Worm (Caenorhabditis elegans) whole organism, late embryonic: ENCODE measurements around the gene eri-1.
A peak's percentile ranks its signal among the peaks of the same experiment; 100 is the strongest.

ENCODE experiments used
- C08G9.2 ChIP-seq: sonication (generic microtip); optimal IDR thresholded peaks from 2 replicates; lab custom pipeline; 2016; ENCODE audit warnings: mild to moderate bottlenecking, missing genetic modification characterization, moderate library complexity, missing compliant biosample characterization
- C38D4.7 ChIP-seq: fragments of 200-800 bp; sonication (Bioruptor generic); optimal IDR thresholded peaks from 2 replicates; lab custom pipeline; 2018; ENCODE audit warnings: mild to moderate bottlenecking, missing genetic modification characterization, moderate library complexity, missing compliant biosample characterization
- F13H6.1 ChIP-seq: sonication (generic microtip); optimal IDR thresholded peaks from 2 replicates; lab custom pipeline; 2016; ENCODE audit warnings: missing genetic modification characterization, missing compliant biosample characterization
- K02D7.2 ChIP-seq: sonication (generic microtip); optimal IDR thresholded peaks from 2 replicates; lab custom pipeline; 2017; ENCODE audit warnings: mild to moderate bottlenecking, missing genetic modification characterization, missing compliant biosample characterization
- K09A11.1 ChIP-seq: sonication (generic microtip); optimal IDR thresholded peaks from 2 replicates; lab custom pipeline; 2017; ENCODE audit warnings: antibody characterized with exemption, mild to moderate bottlenecking, missing genetic modification characterization, missing compliant biosample characterization; ENCODE audit not compliant: insufficient read depth
- T23F11.4 ChIP-seq: fragments of 200-800 bp; sonication (Bioruptor generic); optimal IDR thresholded peaks from 2 replicates; lab custom pipeline; 2018; ENCODE audit warnings: mild to moderate bottlenecking, missing genetic modification characterization, missing compliant biosample characterization
- Y22D7AL.16 ChIP-seq: sonication (generic microtip); optimal IDR thresholded peaks from 2 replicates; lab custom pipeline; 2016; ENCODE audit warnings: missing genetic modification characterization, missing compliant biosample characterization
- ahr-1 ChIP-seq: sonication (generic microtip); optimal IDR thresholded peaks from 2 replicates; lab custom pipeline; 2016; ENCODE audit warnings: missing genetic modification characterization, missing compliant biosample characterization
- ama-1 ChIP-seq: fragments of 150-350 bp; optimal IDR thresholded peaks from 2 replicates; lab custom pipeline; 2014
- ceh-19 ChIP-seq: fragments of 200-800 bp; sonication (Bioruptor generic); optimal IDR thresholded peaks from 2 replicates; lab custom pipeline; 2018; ENCODE audit warnings: mild to moderate bottlenecking, missing genetic modification characterization, missing compliant biosample characterization
- ceh-24 ChIP-seq: sonication (generic microtip); optimal IDR thresholded peaks from 2 replicates; lab custom pipeline; 2016; ENCODE audit warnings: mild to moderate bottlenecking, missing genetic modification characterization, missing compliant biosample characterization
- ceh-30 ChIP-seq: fragments of 150-350 bp; optimal IDR thresholded peaks from 2 replicates; lab custom pipeline; 2014; ENCODE audit warnings: missing biosample characterization, missing genetic modification characterization
- ceh-31 ChIP-seq: sonication (generic microtip); optimal IDR thresholded peaks from 2 replicates; lab custom pipeline; 2016; ENCODE audit warnings: missing genetic modification characterization, missing compliant biosample characterization
- ceh-34 ChIP-seq: sonication (generic microtip); optimal IDR thresholded peaks from 2 replicates; lab custom pipeline; 2016; ENCODE audit warnings: mild to moderate bottlenecking, missing genetic modification characterization, missing compliant biosample characterization
- ceh-45 ChIP-seq: fragments of 200-800 bp; sonication (Bioruptor generic); IDR thresholded peaks from 2 replicates; pipeline ENCODE4 v1.3.6; 2022; ENCODE audit warnings: missing genetic modification reagents, missing genetic modification characterization, missing compliant biosample characterization
- ceh-48 ChIP-seq: sonication (generic microtip); optimal IDR thresholded peaks from 2 replicates; lab custom pipeline; 2016; ENCODE audit warnings: missing genetic modification characterization, inconsistent platforms, missing compliant biosample characterization
- che-1 ChIP-seq: sonication (generic microtip); optimal IDR thresholded peaks from 2 replicates; lab custom pipeline; 2016; ENCODE audit warnings: mild to moderate bottlenecking, missing genetic modification characterization, missing compliant biosample characterization
- dmd-4 ChIP-seq: sonication (generic microtip); optimal IDR thresholded peaks from 2 replicates; lab custom pipeline; 2016; ENCODE audit warnings: borderline replicate concordance, missing genetic modification characterization, missing compliant biosample characterization
- dve-1 ChIP-seq: sonication (generic microtip); optimal IDR thresholded peaks from 2 replicates; lab custom pipeline; 2017; ENCODE audit warnings: antibody characterized with exemption, mild to moderate bottlenecking, missing genetic modification characterization, missing compliant biosample characterization
- elt-4 ChIP-seq: sonication (generic microtip); optimal IDR thresholded peaks from 2 replicates; lab custom pipeline; 2016; ENCODE audit warnings: missing genetic modification characterization, missing compliant biosample characterization
- ets-4 ChIP-seq: sonication (generic microtip); optimal IDR thresholded peaks from 2 replicates; lab custom pipeline; 2016; ENCODE audit warnings: missing genetic modification characterization, missing compliant biosample characterization
- eyg-1 ChIP-seq: sonication (generic microtip); optimal IDR thresholded peaks from 2 replicates; lab custom pipeline; 2016; ENCODE audit warnings: missing genotype, missing genetic modification characterization, missing compliant biosample characterization
- fax-1 ChIP-seq: sonication (generic microtip); optimal IDR thresholded peaks from 2 replicates; lab custom pipeline; 2016; ENCODE audit warnings: missing genotype, missing genetic modification characterization, missing compliant biosample characterization
- fkh-10 ChIP-seq: fragments of 150-350 bp; optimal IDR thresholded peaks from 2 replicates; lab custom pipeline; 2014; ENCODE audit warnings: missing biosample characterization, missing genetic modification reagents, missing genetic modification characterization
- fkh-6 ChIP-seq: sonication (generic microtip); optimal IDR thresholded peaks from 2 replicates; lab custom pipeline; 2016; ENCODE audit warnings: missing genetic modification characterization, missing compliant biosample characterization
- hlh-13 ChIP-seq: fragments of 200-800 bp; sonication (Bioruptor generic); optimal IDR thresholded peaks from 2 replicates; lab custom pipeline; 2018; ENCODE audit warnings: mild to moderate bottlenecking, missing genetic modification characterization, missing compliant biosample characterization
- hlh-15 ChIP-seq: sonication (generic microtip); optimal IDR thresholded peaks from 2 replicates; lab custom pipeline; 2016; ENCODE audit warnings: missing genetic modification characterization, missing compliant biosample characterization
- hlh-30 ChIP-seq: sonication (generic microtip); optimal IDR thresholded peaks from 2 replicates; lab custom pipeline; 2017; ENCODE audit warnings: antibody characterized with exemption, missing genetic modification characterization, missing compliant biosample characterization; ENCODE audit not compliant: insufficient read depth
- hlh-8 ChIP-seq: sonication (generic microtip); optimal IDR thresholded peaks from 2 replicates; lab custom pipeline; 2016; ENCODE audit warnings: missing genotype, missing genetic modification characterization, missing compliant biosample characterization
- lim-6 ChIP-seq: sonication (generic microtip); optimal IDR thresholded peaks from 2 replicates; lab custom pipeline; 2016; ENCODE audit warnings: missing genetic modification characterization, missing compliant biosample characterization
- mec-3 ChIP-seq: sonication (generic microtip); optimal IDR thresholded peaks from 2 replicates; lab custom pipeline; 2016; ENCODE audit warnings: borderline replicate concordance, missing genetic modification characterization, missing compliant biosample characterization
- nfya-1 ChIP-seq: sonication (generic microtip); optimal IDR thresholded peaks from 2 replicates; lab custom pipeline; 2017; ENCODE audit warnings: missing genetic modification characterization, mild to moderate bottlenecking, missing compliant biosample characterization, antibody characterized with exemption, moderate library complexity
- nhr-11 ChIP-seq: fragments of 150-350 bp; optimal IDR thresholded peaks from 2 replicates; lab custom pipeline; 2014; ENCODE audit warnings: missing biosample characterization, missing genetic modification characterization
- nhr-232 ChIP-seq: sonication (generic microtip); optimal IDR thresholded peaks from 2 replicates; lab custom pipeline; 2016; ENCODE audit warnings: missing genetic modification characterization, missing compliant biosample characterization
- odd-2 ChIP-seq: sonication (generic microtip); optimal IDR thresholded peaks from 2 replicates; lab custom pipeline; 2017; ENCODE audit warnings: antibody characterized with exemption, mild to moderate bottlenecking, missing genetic modification characterization, missing compliant biosample characterization
- pag-3 ChIP-seq: sonication (generic microtip); optimal IDR thresholded peaks from 2 replicates; lab custom pipeline; 2016; ENCODE audit warnings: missing compliant biosample characterization, missing genetic modification characterization, borderline replicate concordance
- pat-9 ChIP-seq: fragments of 200-800 bp; sonication (Bioruptor generic); optimal IDR thresholded peaks from 2 replicates; lab custom pipeline; 2018; ENCODE audit warnings: mild to moderate bottlenecking, missing genetic modification characterization, moderate library complexity, missing compliant biosample characterization
- pax-1 ChIP-seq: fragments of 150-350 bp; optimal IDR thresholded peaks from 2 replicates; lab custom pipeline; 2014; ENCODE audit warnings: missing biosample characterization, missing genetic modification characterization
- pha-2 ChIP-seq: sonication (generic microtip); optimal IDR thresholded peaks from 2 replicates; lab custom pipeline; 2017; ENCODE audit warnings: mild to moderate bottlenecking, missing genetic modification characterization, missing compliant biosample characterization
- pha-4 ChIP-seq: fragments of 150-350 bp; optimal IDR thresholded peaks from 2 replicates; lab custom pipeline; 2018; ENCODE audit warnings: missing biosample characterization, missing genetic modification reagents, missing genetic modification characterization
- pros-1 ChIP-seq: fragments of 150-350 bp; optimal IDR thresholded peaks from 2 replicates; lab custom pipeline; 2014; ENCODE audit warnings: missing biosample characterization, missing genetic modification reagents, missing genetic modification characterization
- ref-2 ChIP-seq: sonication (generic microtip); optimal IDR thresholded peaks from 2 replicates; lab custom pipeline; 2016; ENCODE audit warnings: missing genetic modification characterization, missing compliant biosample characterization
- rnt-1 ChIP-seq: sonication (generic microtip); optimal IDR thresholded peaks from 2 replicates; lab custom pipeline; 2016; ENCODE audit warnings: missing genetic modification characterization, missing compliant biosample characterization
- sdc-2 ChIP-seq: sonication (generic microtip); optimal IDR thresholded peaks from 2 replicates; lab custom pipeline; 2016; ENCODE audit warnings: missing genotype, missing genetic modification characterization, missing compliant biosample characterization
- sox-4 ChIP-seq: sonication (generic microtip); optimal IDR thresholded peaks from 2 replicates; lab custom pipeline; 2017; ENCODE audit warnings: mild to moderate bottlenecking, missing genetic modification characterization, inconsistent platforms, missing compliant biosample characterization
- syd-9 ChIP-seq: sonication (generic microtip); optimal IDR thresholded peaks from 2 replicates; lab custom pipeline; 2016; ENCODE audit warnings: mild to moderate bottlenecking, missing genetic modification characterization, moderate library complexity, missing compliant biosample characterization
- tbx-7 ChIP-seq: sonication (generic microtip); optimal IDR thresholded peaks from 2 replicates; lab custom pipeline; 2016; ENCODE audit warnings: missing genotype, missing genetic modification characterization, missing compliant biosample characterization
- ttx-3 ChIP-seq: sonication (generic microtip); optimal IDR thresholded peaks from 2 replicates; lab custom pipeline; 2016; ENCODE audit warnings: missing genetic modification reagents, missing genetic modification characterization, missing compliant biosample characterization
- unc-3 ChIP-seq, 2 experiments: fragments of 200-800 bp in 1 of 2; sonication (Bioruptor generic) in 1 of 2; sonication (generic microtip) in 1 of 2; conservative IDR thresholded peaks in 1 of 2; optimal IDR thresholded peaks in 1 of 2; 2 replicates each; pipeline versions ENCODE4 v1.3.6 to Lab custom; 2016 to 2022; ENCODE audit warnings: missing compliant biosample characterization in 2 of 2, missing genetic modification characterization in 2 of 2, missing genetic modification reagents in 1 of 2
- unc-55 ChIP-seq: sonication (generic microtip); optimal IDR thresholded peaks from 2 replicates; lab custom pipeline; 2017; ENCODE audit warnings: missing biosample characterization, missing genetic modification reagents, missing genetic modification characterization
- unc-86 ChIP-seq: sonication (generic microtip); optimal IDR thresholded peaks from 2 replicates; lab custom pipeline; 2016; ENCODE audit warnings: missing genetic modification characterization, missing compliant biosample characterization
- zip-5 ChIP-seq: sonication (generic microtip); optimal IDR thresholded peaks from 2 replicates; lab custom pipeline; 2016; ENCODE audit warnings: missing genetic modification characterization, missing compliant biosample characterization

The eri-1 gene

DNA sequence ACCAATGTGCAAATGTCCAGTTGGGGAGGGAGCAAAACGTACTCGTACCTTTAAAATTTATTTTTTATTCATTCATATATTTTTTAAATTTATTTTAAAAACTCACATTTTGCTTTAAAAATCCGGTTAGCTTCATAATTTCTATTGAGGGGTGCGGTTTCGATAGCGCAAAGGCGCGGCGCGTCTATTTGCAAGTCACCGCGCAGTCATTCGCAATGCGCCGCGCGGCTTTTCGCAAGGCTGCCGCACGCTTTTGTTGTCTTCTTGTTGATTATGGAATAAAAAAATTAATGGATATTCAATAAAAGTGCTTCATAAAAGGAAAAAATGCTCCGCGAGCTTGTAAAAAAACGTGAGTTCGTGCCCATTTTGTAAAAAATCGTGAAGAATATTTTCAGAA, 29.5 kb downstream of the eri-1 start, which contains the start of the genes ears-2 and uncp-18:
Gene ears-2 (minus strand): TSS at position 190 of the 400 bp plus-strand sequence.
Gene uncp-18 (plus strand): TSS at position 282 of the 400 bp plus-strand sequence.
- TF ChIP-seq fax-1 (peak; percentile 99), eyg-1 (peak; percentile 98), nhr-11 (peak; percentile 2), hlh-13 (GFP tag; lab: Kevin White, UChicago) (peak; percentile 97), unc-55 (GFP tag; lab: Kevin White, UChicago) (no peak), ref-2 (peak; percentile 99), nhr-232 (tag; lab: Kevin White, UChicago) (peak; percentile 83), ceh-34 (tag; lab: Kevin White, UChicago) (peak; percentile 99), pha-2 (tag; lab: Kevin White, UChicago) (peak; percentile 96), elt-4 (tag; lab: Kevin White, UChicago) (peak; percentile 60), hlh-15 (tag; lab: Kevin White, UChicago) (peak; percentile 99), ama-1 (no peak), odd-2 (peak; percentile 88), C38D4.7 (GFP tag; lab: Kevin White, UChicago) (peak; percentile 95), unc-3 (GFP tag; conservative IDR thresholded peaks at IDR 0.05; lab: Robert Waterston, UW) (peak; percentile 93), unc-3 (tag; optimal IDR thresholded peaks at IDR 0.05; lab: Kevin White, UChicago) (peak; percentile 97), mec-3 (tag; lab: Kevin White, UChicago) (peak; percentile 93), zip-5 (tag; lab: Kevin White, UChicago) (peak; percentile 97), sox-4 (peak; percentile 98), ceh-31 (peak; percentile 100), F13H6.1 (peak; percentile 98), sdc-2 (peak; percentile 84), hlh-30 (tag; lab: Kevin White, UChicago) (peak; percentile 39), rnt-1 (tag; lab: Kevin White, UChicago) (peak; percentile 99), pat-9 (tag; lab: Kevin White, UChicago) (peak; percentile 99), syd-9 (peak; percentile 93), tbx-7 (peak; percentile 86), fkh-6 (tag; lab: Kevin White, UChicago) (peak; percentile 90), ceh-30 (tag; lab: Kevin White, UChicago) (peak; percentile 69), ceh-19 (GFP tag; lab: Kevin White, UChicago) (peak; percentile 98), unc-86 (tag; lab: Kevin White, UChicago) (peak; percentile 99), pag-3 (tag; lab: Kevin White, UChicago) (peak; percentile 95), ttx-3 (peak; percentile 98), pha-4 (tag; lab: Kevin White, UChicago) (no peak), K02D7.2 (tag; lab: Kevin White, UChicago) (peak; percentile 98), fkh-10 (GFP tag; lab: Kevin White, UChicago) (peak; percentile 89), ceh-24 (tag; lab: Kevin White, UChicago) (peak; percentile 95), ahr-1 (tag; lab: Kevin White, UChicago) (peak; percentile 99), ceh-45 (peak; percentile 98), Y22D7AL.16 (tag; lab: Kevin White, UChicago) (peak; percentile 97), K09A11.1 (tag; lab: Kevin White, UChicago) (peak; percentile 97), hlh-8 (peak; percentile 99), che-1 (tag; lab: Kevin White, UChicago) (peak; percentile 92), dmd-4 (tag; lab: Kevin White, UChicago) (peak; percentile 98), nfya-1 (tag; lab: Kevin White, UChicago) (peak; percentile 93), dve-1 (tag; lab: Kevin White, UChicago) (peak; percentile 58), C08G9.2 (peak; percentile 97), pax-1 (tag; lab: Kevin White, UChicago) (peak; percentile 58), lim-6 (tag; lab: Kevin White, UChicago) (peak; percentile 99), pros-1 (tag; lab: Kevin White, UChicago) (no peak), ceh-48 (tag; lab: Kevin White, UChicago) (peak; percentile 99), T23F11.4 (peak; percentile 95), ets-4 (peak; percentile 98)
